Fruit fly (Drosophila melanogaster): ENCODE results near the gene Hmu.

Hmu gene

dm6 chr3R:27281811-27282131 lies 6.8 kb upstream of the Hmu start:
- TF ChIP-seq inv (GFP tag; IDR thresholded peaks at IDR 0.05; ENCODE audit: partially characterized antibody): 0 out of 2 replicates have a peak, but pooled peaks have one; percentile 20
- TF ChIP-seq nmo (GFP tag; optimal IDR thresholded peaks at IDR 0.05): no peak
- peak; percentile 42; the same call in 1 of the 2 replicates for TF ChIP-seq bbx (GFP tag; IDR thresholded peaks at IDR 0.05; ENCODE audit: partially characterized antibody)
- TF ChIP-seq CG9797 (GFP tag; optimal IDR thresholded peaks at IDR 0.05): peak; percentile 33
- 0 out of 3 replicates have a peak, but pooled peaks have one; percentile 43 for TF ChIP-seq Opbp (GFP tag; IDR thresholded peaks at IDR 0.05; ENCODE audit: partially characterized antibody)
- peak; percentile 26 for TF ChIP-seq grn (GFP tag; optimal IDR thresholded peaks at IDR 0.05)
- TF ChIP-seq nerfin-2 (GFP tag; IDR thresholded peaks at IDR 0.05; ENCODE audit: partially characterized antibody): 0 out of 2 replicates have a peak, but pooled peaks have one; percentile 44
- peak; percentile 12; the same call in 1 of the 2 replicates for TF ChIP-seq amos (GFP tag; IDR thresholded peaks at IDR 0.05; ENCODE audit: partially characterized antibody)
- peak; percentile 100 for TF ChIP-seq CG13894 (tag; optimal IDR thresholded peaks at IDR 0.05)
- TF ChIP-seq Gug (GFP tag; IDR thresholded peaks at IDR 0.05): no peak
- TF ChIP-seq Hr51 (GFP tag; optimal IDR thresholded peaks at IDR 0.05): no peak
- TF ChIP-seq CG12769 (tag; optimal IDR thresholded peaks at IDR 0.05): peak; percentile 31
- 0 out of 2 replicates have a peak, but pooled peaks have one; percentile 27 for TF ChIP-seq Bgb (GFP tag; IDR thresholded peaks at IDR 0.05; ENCODE audit: partially characterized antibody)
- peak; percentile 7 for TF ChIP-seq exex (tag; optimal IDR thresholded peaks at IDR 0.05)
- TF ChIP-seq CG8924 (tag; optimal IDR thresholded peaks at IDR 0.05): no peak
- TF ChIP-seq H2.0 (GFP tag; IDR thresholded peaks at IDR 0.05): no peak
- peak; percentile 47; the same call in 1 of the 3 replicates for TF ChIP-seq CG6791 (GFP tag; IDR thresholded peaks at IDR 0.05; ENCODE audit: partially characterized antibody)
- TF ChIP-seq CG8290 (GFP tag; optimal IDR thresholded peaks at IDR 0.05): peak; percentile 39
- peak in 1 of 2 experiments; percentile 21 for TF ChIP-seq CG8290 (tag; optimal IDR thresholded peaks at IDR 0.05)
- no peak for TF ChIP-seq ab (GFP tag; optimal IDR thresholded peaks at IDR 0.05)
- TF ChIP-seq Trl (optimal IDR thresholded peaks at IDR 0.05): peak in 1 of 2 experiments; percentile 58
- TF ChIP-seq Trl (GFP tag; optimal IDR thresholded peaks at IDR 0.05): no peak
- no peak for TF ChIP-seq YL-1 (GFP tag; optimal IDR thresholded peaks at IDR 0.05)
- TF ChIP-seq CG2199 (GFP tag; IDR thresholded peaks at IDR 0.05): 0 out of 3 replicates have a peak, but pooled peaks have one; percentile 6
- TF ChIP-seq Deaf1 (tag; optimal IDR thresholded peaks at IDR 0.05): peak; percentile 84
- TF ChIP-seq cg (GFP tag; optimal IDR thresholded peaks at IDR 0.05): peak; percentile 37
- peak; percentile 38 for TF ChIP-seq gfzf (GFP tag; optimal IDR thresholded peaks at IDR 0.05)
- TF ChIP-seq BEAF-32 (GFP tag; optimal IDR thresholded peaks at IDR 0.05): peak; percentile 17
- TF ChIP-seq slou (GFP tag; optimal IDR thresholded peaks at IDR 0.05): no peak

dm6 chr3R:27282286-27282685 lies 6.3 kb upstream of the Hmu start, which contains the start of gene mrt:
Gene mrt (minus strand): TSS chr3R:27282661.
- TF ChIP-seq Dip3 (GFP tag; optimal IDR thresholded peaks at IDR 0.05) (peak; percentile 77), zfh1 (GFP tag; IDR thresholded peaks at IDR 0.05) (peak; percentile 22; the same call in 1 of the 3 replicates), CG10979 (tag; optimal IDR thresholded peaks at IDR 0.05) (peak; percentile 23), CG7786 (GFP tag; optimal IDR thresholded peaks at IDR 0.05) (peak; percentile 55), Taf1 (GFP tag; IDR thresholded peaks at IDR 0.05) (no peak), chn (GFP tag; optimal IDR thresholded peaks at IDR 0.05) (peak; percentile 25), PHDP (tag; optimal IDR thresholded peaks at IDR 0.05) (peak; percentile 54), Hand (GFP tag; optimal IDR thresholded peaks at IDR 0.05) (peak; percentile 18), insv (GFP tag; optimal IDR thresholded peaks at IDR 0.05) (no peak), CG4282 (GFP tag; optimal IDR thresholded peaks at IDR 0.05) (peak; percentile 24), btn (GFP tag; optimal IDR thresholded peaks at IDR 0.05) (peak; percentile 32), GATAe (GFP tag; conservative IDR thresholded peaks at IDR 0.05) (no peak), CG4328 (GFP tag; optimal IDR thresholded peaks at IDR 0.05) (peak; percentile 42), CG6254 (GFP tag; optimal IDR thresholded peaks at IDR 0.05) (no peak), cg (GFP tag; optimal IDR thresholded peaks at IDR 0.05) (no peak), crc (GFP tag; optimal IDR thresholded peaks at IDR 0.05) (peak; percentile 67), Gsc (GFP tag; IDR thresholded peaks at IDR 0.05) (no peak), CG9817 (tag; optimal IDR thresholded peaks at IDR 0.05) (peak; percentile 54), CG6654 (GFP tag; optimal IDR thresholded peaks at IDR 0.05) (no peak), dimm (GFP tag; IDR thresholded peaks at IDR 0.05) (no peak), sim (GFP tag; IDR thresholded peaks at IDR 0.05) (no peak), CG14965 (GFP tag; optimal IDR thresholded peaks at IDR 0.05; ENCODE audit: borderline replicate concordance) (no peak), Mad (GFP tag; optimal IDR thresholded peaks at IDR 0.05) (no peak)

Data from whole organism, embryonic.